Fruit fly (Drosophila melanogaster): ENCODE results near the gene CG14000.

- no peak for TF ChIP-seq pan (optimal IDR thresholded peaks at IDR 0.05)
- no peak for TF ChIP-seq fru (GFP tag; optimal IDR thresholded peaks at IDR 0.05)
- TF ChIP-seq Dif (GFP tag; optimal IDR thresholded peaks at IDR 0.05; ENCODE audit: partially characterized antibody) = no peak
- TF ChIP-seq OdsH (GFP tag; optimal IDR thresholded peaks at IDR 0.05) = peak; percentile 32
- no peak for TF ChIP-seq usp (GFP tag; optimal IDR thresholded peaks at IDR 0.05)
- TF ChIP-seq psq (GFP tag; optimal IDR thresholded peaks at IDR 0.05) = peak; percentile 54
- TF ChIP-seq br (GFP tag; optimal IDR thresholded peaks at IDR 0.05) = no peak
- no peak for TF ChIP-seq rgr (GFP tag; optimal IDR thresholded peaks at IDR 0.05)
- TF ChIP-seq Dfd (GFP tag; optimal IDR thresholded peaks at IDR 0.05) = no peak
- peak; percentile 35 for TF ChIP-seq GATAd (GFP tag; optimal IDR thresholded peaks at IDR 0.05)
- no peak for TF ChIP-seq Hnf4 (GFP tag; optimal IDR thresholded peaks at IDR 0.05)
- no peak for TF ChIP-seq foxo (GFP tag; optimal IDR thresholded peaks at IDR 0.05)
- peak; percentile 92 for TF ChIP-seq woc (GFP tag; optimal IDR thresholded peaks at IDR 0.05)
- peak; percentile 77 for TF ChIP-seq h (GFP tag; optimal IDR thresholded peaks at IDR 0.05)
Observed at dm6 chr2L:5948775-5949526, 38.9 kb upstream of the CG14000 start, which contains the start of gene CG9044.

All from whole organism, wandering third instar larva.